Worm (Caenorhabditis elegans) whole organism, late embryonic: ENCODE data around the gene mrps-16.

Experiments
- T23F11.4 ChIP-seq: fragments of 200-800 bp; sonication (Bioruptor generic); optimal IDR thresholded peaks from 2 replicates; lab custom pipeline; 2018; ENCODE audit warnings: mild to moderate bottlenecking, missing genetic modification characterization, missing compliant biosample characterization
- Y22D7AL.16 ChIP-seq: sonication (generic microtip); optimal IDR thresholded peaks from 2 replicates; lab custom pipeline; 2016; ENCODE audit warnings: missing genetic modification characterization, missing compliant biosample characterization
- ama-1 ChIP-seq: fragments of 150-350 bp; optimal IDR thresholded peaks from 2 replicates; lab custom pipeline; 2014
- ceh-18 ChIP-seq: sonication (generic microtip); optimal IDR thresholded peaks from 2 replicates; lab custom pipeline; 2016; ENCODE audit warnings: missing genetic modification characterization, missing compliant biosample characterization
- ceh-30 ChIP-seq: fragments of 150-350 bp; optimal IDR thresholded peaks from 2 replicates; lab custom pipeline; 2014; ENCODE audit warnings: missing biosample characterization, missing genetic modification characterization
- ceh-31 ChIP-seq: sonication (generic microtip); optimal IDR thresholded peaks from 2 replicates; lab custom pipeline; 2016; ENCODE audit warnings: missing genetic modification characterization, missing compliant biosample characterization
- ceh-48 ChIP-seq: sonication (generic microtip); optimal IDR thresholded peaks from 2 replicates; lab custom pipeline; 2016; ENCODE audit warnings: missing genetic modification characterization, inconsistent platforms, missing compliant biosample characterization
- ceh-6 ChIP-seq: fragments of 200-800 bp; sonication (Bioruptor generic); optimal IDR thresholded peaks from 2 replicates; lab custom pipeline; 2018; ENCODE audit warnings: mild to moderate bottlenecking, missing genetic modification characterization, missing compliant biosample characterization
- che-1 ChIP-seq: sonication (generic microtip); optimal IDR thresholded peaks from 2 replicates; lab custom pipeline; 2016; ENCODE audit warnings: mild to moderate bottlenecking, missing genetic modification characterization, missing compliant biosample characterization
- dve-1 ChIP-seq: sonication (generic microtip); optimal IDR thresholded peaks from 2 replicates; lab custom pipeline; 2017; ENCODE audit warnings: antibody characterized with exemption, mild to moderate bottlenecking, missing genetic modification characterization, missing compliant biosample characterization
- elt-2 ChIP-seq: sonication (generic microtip); optimal IDR thresholded peaks from 2 replicates; lab custom pipeline; 2016; ENCODE audit warnings: missing genetic modification reagents, missing genetic modification characterization, missing compliant biosample characterization
- elt-4 ChIP-seq: sonication (generic microtip); optimal IDR thresholded peaks from 2 replicates; lab custom pipeline; 2016; ENCODE audit warnings: missing genetic modification characterization, missing compliant biosample characterization
- ets-4 ChIP-seq: sonication (generic microtip); optimal IDR thresholded peaks from 2 replicates; lab custom pipeline; 2016; ENCODE audit warnings: missing genetic modification characterization, missing compliant biosample characterization
- eyg-1 ChIP-seq: sonication (generic microtip); optimal IDR thresholded peaks from 2 replicates; lab custom pipeline; 2016; ENCODE audit warnings: missing genotype, missing genetic modification characterization, missing compliant biosample characterization
- fax-1 ChIP-seq: sonication (generic microtip); optimal IDR thresholded peaks from 2 replicates; lab custom pipeline; 2016; ENCODE audit warnings: missing genotype, missing genetic modification characterization, missing compliant biosample characterization
- fkh-6 ChIP-seq: sonication (generic microtip); optimal IDR thresholded peaks from 2 replicates; lab custom pipeline; 2016; ENCODE audit warnings: missing genetic modification characterization, missing compliant biosample characterization
- hlh-13 ChIP-seq: fragments of 200-800 bp; sonication (Bioruptor generic); optimal IDR thresholded peaks from 2 replicates; lab custom pipeline; 2018; ENCODE audit warnings: mild to moderate bottlenecking, missing genetic modification characterization, missing compliant biosample characterization
- hlh-15 ChIP-seq: sonication (generic microtip); optimal IDR thresholded peaks from 2 replicates; lab custom pipeline; 2016; ENCODE audit warnings: missing genetic modification characterization, missing compliant biosample characterization
- hlh-30 ChIP-seq: sonication (generic microtip); optimal IDR thresholded peaks from 2 replicates; lab custom pipeline; 2017; ENCODE audit warnings: antibody characterized with exemption, missing genetic modification characterization, missing compliant biosample characterization; ENCODE audit not compliant: insufficient read depth
- lim-6 ChIP-seq: sonication (generic microtip); optimal IDR thresholded peaks from 2 replicates; lab custom pipeline; 2016; ENCODE audit warnings: missing genetic modification characterization, missing compliant biosample characterization
- lin-11 ChIP-seq: fragments of 200-800 bp; sonication (Bioruptor generic); optimal IDR thresholded peaks from 2 replicates; lab custom pipeline; 2018; ENCODE audit warnings: mild to moderate bottlenecking, missing genetic modification characterization, missing compliant biosample characterization
- nfya-1 ChIP-seq: sonication (generic microtip); optimal IDR thresholded peaks from 2 replicates; lab custom pipeline; 2017; ENCODE audit warnings: missing genetic modification characterization, mild to moderate bottlenecking, missing compliant biosample characterization, antibody characterized with exemption, moderate library complexity
- nhr-232 ChIP-seq: sonication (generic microtip); optimal IDR thresholded peaks from 2 replicates; lab custom pipeline; 2016; ENCODE audit warnings: missing genetic modification characterization, missing compliant biosample characterization
- pat-9 ChIP-seq: fragments of 200-800 bp; sonication (Bioruptor generic); optimal IDR thresholded peaks from 2 replicates; lab custom pipeline; 2018; ENCODE audit warnings: mild to moderate bottlenecking, missing genetic modification characterization, moderate library complexity, missing compliant biosample characterization
- pax-1 ChIP-seq: fragments of 150-350 bp; optimal IDR thresholded peaks from 2 replicates; lab custom pipeline; 2014; ENCODE audit warnings: missing biosample characterization, missing genetic modification characterization
- pha-2 ChIP-seq: sonication (generic microtip); optimal IDR thresholded peaks from 2 replicates; lab custom pipeline; 2017; ENCODE audit warnings: mild to moderate bottlenecking, missing genetic modification characterization, missing compliant biosample characterization
- pha-4 ChIP-seq: fragments of 150-350 bp; optimal IDR thresholded peaks from 2 replicates; lab custom pipeline; 2018; ENCODE audit warnings: missing biosample characterization, missing genetic modification reagents, missing genetic modification characterization
- pqm-1 ChIP-seq: sonication (generic microtip); optimal IDR thresholded peaks from 2 replicates; lab custom pipeline; 2016; ENCODE audit warnings: missing genetic modification characterization, missing compliant biosample characterization
- sox-2 ChIP-seq: fragments of 200-800 bp; sonication (Bioruptor generic); IDR thresholded peaks from 2 replicates; pipeline ENCODE4 v1.3.6; 2022; ENCODE audit warnings: missing genetic modification reagents, missing genetic modification characterization, missing compliant biosample characterization
- tbx-2 ChIP-seq: sonication (generic microtip); optimal IDR thresholded peaks from 2 replicates; lab custom pipeline; 2016; ENCODE audit warnings: missing genetic modification characterization, missing compliant biosample characterization
- unc-3 ChIP-seq, 2 experiments: fragments of 200-800 bp in 1 of 2; sonication (Bioruptor generic) in 1 of 2; sonication (generic microtip) in 1 of 2; conservative IDR thresholded peaks in 1 of 2; optimal IDR thresholded peaks in 1 of 2; 2 replicates each; pipeline versions ENCODE4 v1.3.6 to Lab custom; 2016 to 2022; ENCODE audit warnings: missing compliant biosample characterization in 2 of 2, missing genetic modification characterization in 2 of 2, missing genetic modification reagents in 1 of 2
- unc-42 ChIP-seq: sonication (generic microtip); optimal IDR thresholded peaks from 2 replicates; lab custom pipeline; 2016; ENCODE audit warnings: missing genotype, missing genetic modification characterization, missing compliant biosample characterization
- unc-55 ChIP-seq: sonication (generic microtip); optimal IDR thresholded peaks from 2 replicates; lab custom pipeline; 2017; ENCODE audit warnings: missing biosample characterization, missing genetic modification reagents, missing genetic modification characterization
- unc-86 ChIP-seq: sonication (generic microtip); optimal IDR thresholded peaks from 2 replicates; lab custom pipeline; 2016; ENCODE audit warnings: missing genetic modification characterization, missing compliant biosample characterization
- zip-5 ChIP-seq: sonication (generic microtip); optimal IDR thresholded peaks from 2 replicates; lab custom pipeline; 2016; ENCODE audit warnings: missing genetic modification characterization, missing compliant biosample characterization
- ztf-16 ChIP-seq: sonication (generic microtip); optimal IDR thresholded peaks from 2 replicates; lab custom pipeline; 2017; ENCODE audit warnings: missing genetic modification characterization, missing compliant biosample characterization

The mrps-16 gene

ce11 chrII:5473946-5474423, at the start of gene mrps-16:
mrps-16 (plus strand) TSS chrII:5474373.
- TF ChIP-seq T23F11.4 (no peak), pha-4 (no peak), unc-86 (tag; lab: Kevin White, UChicago) (peak; percentile 1), nhr-232 (no peak), unc-42 (tag; lab: Kevin White, UChicago) (peak; percentile 53), lin-11 (tag; lab: Kevin White, UChicago) (no peak)

- TF ChIP-seq T23F11.4, result no peak
- no peak for TF ChIP-seq ama-1 (lab: Kevin White, UChicago)
- TF ChIP-seq pat-9 (tag; lab: Kevin White, UChicago), result no peak
- no peak for TF ChIP-seq ztf-16
- TF ChIP-seq ceh-18 (tag; lab: Kevin White, UChicago), result no peak
- TF ChIP-seq eyg-1, result no peak
- no peak for TF ChIP-seq hlh-30 (tag; lab: Kevin White, UChicago)
- no peak for TF ChIP-seq unc-86 (tag; lab: Kevin White, UChicago)
- TF ChIP-seq Y22D7AL.16 (tag; lab: Kevin White, UChicago), result no peak
- no peak for TF ChIP-seq nhr-232
- no peak for TF ChIP-seq zip-5
- no peak for TF ChIP-seq hlh-13
- no peak for TF ChIP-seq che-1
Measured at ce11 chrII:5425633-5426032, 48.5 kb upstream of the mrps-16 start, which contains the start of gene F07F6.8. F07F6.8 (minus strand) TSS chrII:5425733.

ce11 chrII:5426054-5426453, 48.1 kb upstream of the mrps-16 start:
- TF ChIP-seq hlh-15 (no peak), tbx-2 (tag; lab: Kevin White, UChicago) (peak; percentile 43), hlh-30 (tag; lab: Kevin White, UChicago) (peak; percentile 95), ceh-18 (tag; lab: Kevin White, UChicago) (no peak), ama-1 (lab: Kevin White, UChicago) (no peak), che-1 (no peak), unc-55 (peak; percentile 33), lim-6 (tag; lab: Kevin White, UChicago) (no peak), ceh-6 (GFP tag; lab: Kevin White, UChicago) (no peak), fkh-6 (no peak), nhr-232 (no peak), nfya-1 (tag; lab: Kevin White, UChicago) (peak; percentile 61), ceh-31 (tag; lab: Kevin White, UChicago) (peak; percentile 6), elt-2 (tag; lab: Kevin White, UChicago) (peak; percentile 74)

ce11 chrII:5426470-5426869, 47.7 kb upstream of the mrps-16 start:
- TF ChIP-seq pqm-1 (tag; lab: Kevin White, UChicago), result no peak
- no peak for TF ChIP-seq tbx-2 (tag; lab: Kevin White, UChicago)
- TF ChIP-seq sox-2 (GFP tag; lab: Robert Waterston, UW), result no peak
- no peak for TF ChIP-seq unc-55
- TF ChIP-seq nhr-232, result no peak
- no peak for TF ChIP-seq zip-5
- TF ChIP-seq ets-4 (tag; lab: Kevin White, UChicago), result no peak
- no peak for TF ChIP-seq pax-1 (tag; lab: Kevin White, UChicago)
- TF ChIP-seq ceh-30 (tag; lab: Kevin White, UChicago), result no peak
- TF ChIP-seq lim-6 (tag; lab: Kevin White, UChicago), result no peak
- TF ChIP-seq fax-1 (tag; lab: Kevin White, UChicago), result no peak
- no peak for TF ChIP-seq fkh-6
- no peak for TF ChIP-seq unc-42 (tag; lab: Kevin White, UChicago)

ce11 chrII:5429522-5430257, 44.5 kb upstream of the mrps-16 start, which contains the start of the genes F07F6.4 and F07F6.2:
F07F6.4 (minus strand) TSS chrII:5429572.
F07F6.2 (plus strand) TSS chrII:5430207.
- TF ChIP-seq elt-4 (tag; lab: Kevin White, UChicago), result no peak
- peak; percentile 3 for TF ChIP-seq dve-1 (tag; lab: Kevin White, UChicago)
- TF ChIP-seq tbx-2 (tag; lab: Kevin White, UChicago), result peak; percentile 9
- TF ChIP-seq pha-2 (tag; lab: Kevin White, UChicago), result no peak
- no peak for TF ChIP-seq ceh-48
- peak; percentile 35 for TF ChIP-seq unc-42 (tag; lab: Kevin White, UChicago)
- TF ChIP-seq unc-3 (GFP tag; conservative IDR thresholded peaks at IDR 0.05; lab: Robert Waterston, UW), result no peak
- peak; percentile 19 for TF ChIP-seq unc-3 (tag; optimal IDR thresholded peaks at IDR 0.05; lab: Kevin White, UChicago)
- TF ChIP-seq, all 69 proteins: peak for 4
